Worm (Caenorhabditis elegans): Measurements from ENCODE around the gene ptr-19.

DNA sequence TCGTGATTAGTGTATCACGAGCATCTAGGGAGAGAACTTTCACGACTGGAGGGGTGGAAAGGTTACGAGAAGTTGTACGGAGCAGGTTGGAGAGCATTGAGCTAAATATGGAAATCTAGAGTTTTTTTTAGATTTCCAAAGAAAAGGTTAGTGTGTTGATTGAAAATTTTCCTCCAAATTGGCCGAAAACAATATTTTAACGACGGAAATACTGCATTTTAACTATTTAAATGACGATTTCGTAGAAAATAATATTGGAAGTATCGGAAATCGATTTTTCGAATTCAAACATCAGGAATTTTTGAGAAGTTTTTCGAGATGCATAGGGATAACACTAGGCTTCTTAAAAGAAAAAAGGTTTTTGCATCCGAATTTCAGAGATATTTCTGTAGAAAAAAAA is 23.2 kb upstream of the ptr-19 start, which contains the start of gene K01G5.10:
- TF ChIP-seq unc-30 (tag; optimal IDR thresholded peaks at IDR 0.05) (no peak), ztf-4 (tag; optimal IDR thresholded peaks at IDR 0.05) (no peak), lin-14 (GFP tag; optimal IDR thresholded peaks at IDR 0.05) (no peak), lin-39 (tag; optimal IDR thresholded peaks at IDR 0.05) (no peak), elt-2 (tag; optimal IDR thresholded peaks at IDR 0.05) (no peak), lin-15B (tag; optimal IDR thresholded peaks at IDR 0.05) (no peak), snpc-4 (tag; optimal IDR thresholded peaks at IDR 0.05) (no peak), aly-2 (tag; optimal IDR thresholded peaks at IDR 0.05) (no peak), lsy-2 (tag; optimal IDR thresholded peaks at IDR 0.05) (no peak), sptf-1 (tag; optimal IDR thresholded peaks at IDR 0.05) (no peak), unc-62 (GFP tag; optimal IDR thresholded peaks at IDR 0.05) (no peak), sup-37 (GFP tag; optimal IDR thresholded peaks at IDR 0.05) (no peak), pqm-1 (tag; optimal IDR thresholded peaks at IDR 0.05) (no peak), lin-13 (GFP tag; optimal IDR thresholded peaks at IDR 0.05) (no peak)
